Worm (Caenorhabditis elegans) whole organism, young adult: ENCODE data around the gene cpb-1.

Experiments
- B0019.2 ChIP-seq: fragments of 200-800 bp; sonication (Bioruptor generic); conservative IDR thresholded peaks from 2 replicates; pipeline ENCODE4 v1.3.6; 2022; ENCODE audit warnings: missing genetic modification reagents, missing genetic modification characterization, missing compliant biosample characterization
- B0261.1 ChIP-seq: sonication (generic microtip); optimal IDR thresholded peaks from 2 replicates; lab custom pipeline; 2016; ENCODE audit warnings: mild to moderate bottlenecking, missing genetic modification characterization, moderate library complexity, missing compliant biosample characterization
- B0336.3 ChIP-seq: fragments of 200-800 bp; sonication (Bioruptor generic); IDR thresholded peaks from 2 replicates; pipeline ENCODE4 v1.3.6; 2022; ENCODE audit warnings: missing genetic modification characterization, missing compliant biosample characterization
- F57C9.4 ChIP-seq: sonication (generic microtip); optimal IDR thresholded peaks from 2 replicates; lab custom pipeline; 2017; ENCODE audit warnings: mild to moderate bottlenecking, missing genetic modification characterization, missing compliant biosample characterization
- K12H6.12 ChIP-seq: fragments of 200-800 bp; sonication (Bioruptor generic); optimal IDR thresholded peaks from 2 replicates; lab custom pipeline; 2018; ENCODE audit warnings: mild to moderate bottlenecking, missing genetic modification characterization, missing compliant biosample characterization
- T26A5.8 ChIP-seq: sonication (generic microtip); optimal IDR thresholded peaks from 2 replicates; lab custom pipeline; 2016; ENCODE audit warnings: missing genetic modification characterization, missing compliant biosample characterization
- atf-7 ChIP-seq: sonication (generic microtip); optimal IDR thresholded peaks from 2 replicates; lab custom pipeline; 2017; ENCODE audit warnings: mild to moderate bottlenecking, missing genetic modification characterization, missing compliant biosample characterization
- bed-2 ChIP-seq: fragments of 200-800 bp; sonication (Bioruptor generic); IDR thresholded peaks from 2 replicates; pipeline ENCODE4 v1.3.6; 2022; ENCODE audit warnings: missing genetic modification reagents, missing genetic modification characterization, missing compliant biosample characterization
- cebp-1 ChIP-seq, 2 experiments: fragments of 200-800 bp in 1 of 2; sonication (Bioruptor generic) in 1 of 2; sonication (generic microtip) in 1 of 2; IDR thresholded peaks in 1 of 2; optimal IDR thresholded peaks in 1 of 2; 2 replicates each; pipeline versions ENCODE4 v1.3.6 to Lab custom; 2017 to 2022; ENCODE audit warnings: missing compliant biosample characterization in 2 of 2, missing genetic modification characterization in 2 of 2, mild to moderate bottlenecking in 1 of 2, missing genetic modification reagents in 1 of 2, moderate library complexity in 1 of 2
- cebp-2 ChIP-seq: fragments of 200-800 bp; sonication (Bioruptor generic); IDR thresholded peaks from 2 replicates; pipeline ENCODE4 v1.3.6; 2022; ENCODE audit warnings: missing genetic modification characterization, missing compliant biosample characterization
- ceh-79 ChIP-seq: sonication (generic microtip); optimal IDR thresholded peaks from 2 replicates; lab custom pipeline; 2017; ENCODE audit warnings: mild to moderate bottlenecking, missing genetic modification characterization, missing compliant biosample characterization
- ceh-91 ChIP-seq: fragments of 200-800 bp; sonication (Bioruptor generic); IDR thresholded peaks from 2 replicates; pipeline ENCODE4 v1.3.6; 2022; ENCODE audit warnings: missing genetic modification reagents, missing genetic modification characterization, missing compliant biosample characterization
- dpl-1 ChIP-seq: fragments of 150-350 bp; optimal IDR thresholded peaks from 2 replicates; lab custom pipeline; 2014; ENCODE audit warnings: missing biosample characterization, missing genetic modification reagents, missing genetic modification characterization
- egl-18 ChIP-seq: fragments of 200-800 bp; sonication (Bioruptor generic); IDR thresholded peaks from 2 replicates; pipeline ENCODE4 v1.3.6; 2022; ENCODE audit warnings: missing genetic modification reagents, missing genetic modification characterization, missing compliant biosample characterization
- ets-4 ChIP-seq: fragments of 200-800 bp; sonication (Bioruptor generic); optimal IDR thresholded peaks from 2 replicates; lab custom pipeline; 2018; ENCODE audit warnings: mild to moderate bottlenecking, missing genetic modification characterization, missing compliant biosample characterization
- hmg-1.2 ChIP-seq: fragments of 200-800 bp; sonication (Bioruptor generic); IDR thresholded peaks from 2 replicates; pipeline ENCODE4 v1.3.6; 2022; ENCODE audit warnings: missing genetic modification reagents, missing genetic modification characterization, missing compliant biosample characterization
- lag-1 ChIP-seq: fragments of 200-800 bp; sonication (Bioruptor generic); IDR thresholded peaks from 2 replicates; pipeline ENCODE4 v1.3.6; 2022; ENCODE audit warnings: missing genetic modification reagents, missing genetic modification characterization, missing compliant biosample characterization
- lsy-27 ChIP-seq: sonication (generic microtip); optimal IDR thresholded peaks from 2 replicates; lab custom pipeline; 2017; ENCODE audit warnings: missing genetic modification characterization, mild to moderate bottlenecking, missing compliant biosample characterization, antibody characterized with exemption, missing genotype, borderline replicate concordance; ENCODE audit not compliant: insufficient read depth
- madf-3 ChIP-seq: fragments of 200-800 bp; sonication (Bioruptor generic); IDR thresholded peaks from 2 replicates; pipeline ENCODE4 v1.3.6; 2022; ENCODE audit warnings: missing genetic modification reagents, missing genetic modification characterization, missing compliant biosample characterization
- nhr-179 ChIP-seq: sonication (generic microtip); optimal IDR thresholded peaks from 2 replicates; lab custom pipeline; 2016; ENCODE audit warnings: mild to moderate bottlenecking, missing genetic modification characterization, missing compliant biosample characterization
- nhr-27 ChIP-seq: fragments of 200-800 bp; sonication (Bioruptor generic); optimal IDR thresholded peaks from 2 replicates; lab custom pipeline; 2018; ENCODE audit warnings: mild to moderate bottlenecking, missing genetic modification characterization, moderate library complexity, missing compliant biosample characterization
- nhr-90 ChIP-seq: sonication (generic microtip); optimal IDR thresholded peaks from 2 replicates; lab custom pipeline; 2016; ENCODE audit warnings: missing genotype, mild to moderate bottlenecking, missing genetic modification characterization, missing compliant biosample characterization
- pbrm-1 ChIP-seq: fragments of 200-800 bp; sonication (Bioruptor generic); IDR thresholded peaks from 2 replicates; pipeline ENCODE4 v1.3.6; 2022; ENCODE audit warnings: missing genetic modification reagents, missing genetic modification characterization, missing compliant biosample characterization
- pha-4 ChIP-seq: fragments of 150-350 bp; sonication (generic microtip); optimal IDR thresholded peaks from 2 replicates; lab custom pipeline; 2014; ENCODE audit warnings: missing biosample characterization, missing genetic modification reagents, missing genetic modification characterization
- sdz-38 ChIP-seq: sonication (generic microtip); optimal IDR thresholded peaks from 2 replicates; lab custom pipeline; 2016; ENCODE audit warnings: missing genotype, missing genetic modification characterization, missing compliant biosample characterization
- snpc-3.4 ChIP-seq: sonication (generic microtip); optimal IDR thresholded peaks from 2 replicates; lab custom pipeline; 2017; ENCODE audit warnings: missing genetic modification characterization, mild to moderate bottlenecking, missing compliant biosample characterization, antibody characterized with exemption, moderate library complexity, missing genotype, missing genetic modification reagents
- snpc-4 ChIP-seq, 5 experiments: fragments of 150-350 bp in 1 of 5; sonication (generic microtip) in 4 of 5; optimal IDR thresholded peaks; 2 replicates each; lab custom pipeline; 2014 to 2018; ENCODE audit warnings: missing genetic modification characterization in 5 of 5, missing biosample characterization in 3 of 5, antibody characterized with exemption in 2 of 5, mild to moderate bottlenecking in 2 of 5, missing compliant biosample characterization in 2 of 5, missing genotype in 2 of 5, moderate library complexity in 2 of 5, missing genetic modification reagents in 1 of 5
- tbp1 ChIP-seq: fragments of 200-800 bp; sonication (Bioruptor generic); optimal IDR thresholded peaks from 2 replicates; lab custom pipeline; 2018; ENCODE audit warnings: mild to moderate bottlenecking, missing genetic modification characterization, missing compliant biosample characterization
- xnd-1 ChIP-seq: sonication (generic microtip); optimal IDR thresholded peaks from 2 replicates; lab custom pipeline; 2016; ENCODE audit warnings: missing genotype, missing genetic modification reagents, missing genetic modification characterization, missing compliant biosample characterization
- zfh-2 ChIP-seq: fragments of 200-800 bp; sonication (Bioruptor generic); conservative IDR thresholded peaks from 2 replicates; pipeline ENCODE4 v1.3.6; 2022; ENCODE audit warnings: missing genetic modification reagents, missing genetic modification characterization, missing compliant biosample characterization
- zim-3 ChIP-seq: sonication (generic microtip); optimal IDR thresholded peaks from 2 replicates; lab custom pipeline; 2017; ENCODE audit warnings: mild to moderate bottlenecking, missing genetic modification characterization, moderate library complexity, missing compliant biosample characterization
- ztf-26 ChIP-seq: sonication (generic microtip); optimal IDR thresholded peaks from 2 replicates; lab custom pipeline; 2017; ENCODE audit warnings: missing genetic modification characterization, missing compliant biosample characterization
- ztf-28 ChIP-seq: fragments of 200-800 bp; sonication (Bioruptor generic); IDR thresholded peaks from 2 replicates; pipeline ENCODE4 v1.3.6; 2022; ENCODE audit warnings: missing genetic modification reagents, missing genetic modification characterization, missing compliant biosample characterization

The cpb-1 gene

ce11 chrIII:9346114-9346513, 24.0 kb downstream of the cpb-1 start:
- TF ChIP-seq ceh-79 (no peak), T26A5.8 (tag; lab: Kevin White, UChicago) (no peak), lsy-27 (tag; lab: Kevin White, UChicago) (no peak), B0336.3 (GFP tag; lab: Robert Waterston, UW) (no peak)

DNA sequence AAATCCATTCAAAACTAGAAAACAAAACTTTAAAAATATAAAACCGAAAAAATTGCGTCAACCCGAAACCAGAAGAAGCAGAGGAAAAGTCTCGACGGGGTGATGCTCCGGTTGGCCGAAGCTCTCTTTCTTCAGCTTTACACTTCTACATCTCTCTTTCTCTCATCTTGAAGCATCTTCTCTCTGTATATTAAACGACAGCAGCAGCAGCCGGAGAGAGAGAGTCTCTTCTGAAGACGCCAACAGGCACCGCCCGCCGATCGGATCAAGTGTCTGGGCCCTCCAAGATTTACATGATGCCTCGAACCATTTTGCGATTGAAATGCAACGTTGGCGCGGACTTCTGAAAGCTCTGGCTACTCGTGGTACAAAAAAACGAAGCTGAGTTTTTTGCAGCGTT, 24.6 kb downstream of the cpb-1 start:
- TF ChIP-seq zfh-2 (GFP tag; lab: Robert Waterston, UW) (0 out of 2 replicates have a peak, but pooled peaks have one; percentile 48), nhr-27 (tag; lab: Kevin White, UChicago) (no peak)

ce11 chrIII:9353814-9354213, 31.7 kb downstream of the cpb-1 start:
- TF ChIP-seq B0336.3 (GFP tag; lab: Robert Waterston, UW) (no peak), zfh-2 (GFP tag; lab: Robert Waterston, UW) (peak; percentile 71), hmg-1.2 (GFP tag; lab: Robert Waterston, UW) (peak; percentile 46; the same call in 1 of the 2 replicates)

DNA sequence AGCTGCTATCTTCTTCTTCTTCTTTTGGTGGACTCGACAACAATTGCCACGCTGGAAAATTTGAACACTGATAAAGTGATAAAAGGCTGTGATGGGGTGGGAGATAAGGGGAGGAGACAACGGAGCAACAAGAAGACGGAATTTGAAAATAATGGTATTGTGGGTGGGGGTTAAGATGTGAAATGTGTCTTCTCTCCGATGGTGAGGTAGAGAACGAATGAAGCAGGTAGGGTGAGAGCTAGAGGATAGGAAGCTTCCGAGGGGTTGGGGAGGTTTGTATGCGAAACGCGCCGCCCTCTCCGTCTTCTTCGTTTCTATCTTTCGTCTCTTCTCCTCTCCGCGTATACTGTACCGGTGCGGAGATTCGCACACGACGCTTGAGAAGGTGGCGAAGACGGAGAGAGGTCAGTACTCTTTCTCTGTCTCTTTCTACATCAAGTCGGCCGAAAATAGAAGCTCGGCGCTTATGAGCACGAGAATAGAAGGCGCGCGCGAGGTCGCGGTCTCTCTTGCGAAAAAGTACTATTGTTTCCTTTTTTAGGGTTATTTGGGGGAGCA, 33.4 kb downstream of the cpb-1 start, which contains the start of gene chtb-1:
TSS of gene chtb-1 (minus strand) at position 51 of the 558 bp plus-strand sequence.
- TF ChIP-seq sdz-38 (tag; lab: Kevin White, UChicago) (no peak), pbrm-1 (GFP tag; lab: Robert Waterston, UW) (no peak), madf-3 (GFP tag; lab: Robert Waterston, UW) (no peak), K12H6.12 (no peak), lsy-27 (tag; lab: Kevin White, UChicago) (no peak), snpc-3.4 (no peak), B0019.2 (GFP tag; lab: Robert Waterston, UW) (no peak), bed-2 (GFP tag; lab: Robert Waterston, UW) (no peak), zfh-2 (GFP tag; lab: Robert Waterston, UW) (peak; percentile 61; the same call in 1 of the 2 replicates), nhr-90 (no peak), ztf-28 (GFP tag; lab: Robert Waterston, UW) (0 out of 2 replicates have a peak, but pooled peaks have one; percentile 5), egl-18 (GFP tag; lab: Robert Waterston, UW) (no peak)

- no peak for TF ChIP-seq F57C9.4 (tag; lab: Kevin White, UChicago)
- no peak for TF ChIP-seq nhr-179 (tag; lab: Kevin White, UChicago)
- TF ChIP-seq atf-7 (tag; lab: Kevin White, UChicago): no peak
- TF ChIP-seq pha-4 (tag; lab: Kevin White, UChicago): no peak
- TF ChIP-seq dpl-1 (GFP tag; lab: Kevin White, UChicago): no peak
- no peak for TF ChIP-seq B0261.1 (tag; lab: Kevin White, UChicago)
- no peak for TF ChIP-seq ceh-91
- no peak for TF ChIP-seq ztf-26 (tag; lab: Kevin White, UChicago)
- TF ChIP-seq xnd-1 (tag; lab: Kevin White, UChicago): no peak
- no peak for TF ChIP-seq tbp1
- TF ChIP-seq cebp-2 (GFP tag; lab: Robert Waterston, UW): no peak
- no peak for TF ChIP-seq snpc-4 (GFP tag; optimal IDR thresholded peaks at IDR 0.05; lab: Kevin White, UChicago)
- no peak for TF ChIP-seq snpc-4 (tag; optimal IDR thresholded peaks at IDR 0.05; lab: Kevin White, UChicago)
- no peak for TF ChIP-seq cebp-1 (GFP tag; IDR thresholded peaks at IDR 0.05; lab: Robert Waterston, UW)
- no peak for TF ChIP-seq cebp-1 (tag; optimal IDR thresholded peaks at IDR 0.05; lab: Kevin White, UChicago)
- TF ChIP-seq ets-4 (GFP tag; lab: Kevin White, UChicago): no peak
- TF ChIP-seq zim-3 (tag; lab: Kevin White, UChicago): no peak
- TF ChIP-seq lag-1 (GFP tag; lab: Robert Waterston, UW): no peak
Observed at ce11 chrIII:9359060-9359459, 37.0 kb downstream of the cpb-1 start, which contains the start of gene K04H4.5. TSS of gene K04H4.5 (plus strand) at chrIII:9359360.
